Fruit fly (Drosophila melanogaster) whole organism, embryonic: Measurements from ENCODE around the gene Cpn.

ENCODE experiments used
- Atf6 ChIP-seq: fragments of 200-800 bp; sonication (Bioruptor generic); IDR thresholded peaks from 2 replicates; pipeline ENCODE4 v1.3.6; 2022; ENCODE audit warnings: missing biosample characterization, missing genetic modification characterization
- CG10321 ChIP-seq: fragments of 200-800 bp; sonication (Bioruptor generic); IDR thresholded peaks from 2 replicates; pipeline ENCODE4 v1.3.6; 2022; ENCODE audit warnings: missing biosample characterization, missing genetic modification characterization
- CG10366 ChIP-seq: fragments of 200-800 bp; sonication (Bioruptor generic); IDR thresholded peaks from 2 replicates; pipeline ENCODE4 v1.3.6; 2022; ENCODE audit warnings: missing biosample characterization, missing genetic modification characterization
- CG10543 ChIP-seq: fragments of 200-800 bp; sonication (Bioruptor generic); optimal IDR thresholded peaks from 3 replicates; lab custom pipeline; 2017; ENCODE audit warnings: missing biosample characterization, mild to moderate bottlenecking, missing genetic modification characterization, moderate library complexity
- CG10959 ChIP-seq: fragments of 200-800 bp; sonication (Bioruptor generic); IDR thresholded peaks from 2 replicates; pipeline ENCODE4 v1.3.6; 2022; ENCODE audit warnings: missing biosample characterization, missing genetic modification characterization
- CG12219 ChIP-seq: fragments of 200-800 bp; sonication (Bioruptor generic); optimal IDR thresholded peaks from 3 replicates; lab custom pipeline; 2018; ENCODE audit warnings: missing biosample characterization, mild to moderate bottlenecking, missing genetic modification characterization
- CG12769 ChIP-seq: fragments of 200-800 bp; sonication (Bioruptor generic); optimal IDR thresholded peaks from 2 replicates; lab custom pipeline; 2019; ENCODE audit warnings: missing biosample characterization, mild to moderate bottlenecking, missing genetic modification characterization, moderate library complexity
- CG13296 ChIP-seq: fragments of 200-800 bp; sonication (Bioruptor generic); optimal IDR thresholded peaks from 3 replicates; lab custom pipeline; 2018; ENCODE audit warnings: missing biosample characterization, mild to moderate bottlenecking, missing genetic modification characterization
- CG1603 ChIP-seq: fragments of 200-800 bp; sonication (Bioruptor generic); optimal IDR thresholded peaks from 2 replicates; lab custom pipeline; 2019; ENCODE audit warnings: missing biosample characterization, mild to moderate bottlenecking, missing genetic modification characterization, moderate library complexity
- CG16863 ChIP-seq: fragments of 200-800 bp; sonication (Bioruptor generic); optimal IDR thresholded peaks from 3 replicates; lab custom pipeline; 2016; ENCODE audit warnings: missing biosample characterization, missing genetic modification characterization
- CG18476 ChIP-seq: fragments of 200-800 bp; sonication (Bioruptor generic); optimal IDR thresholded peaks from 2 replicates; lab custom pipeline; 2016; ENCODE audit warnings: missing biosample characterization, mild to moderate bottlenecking, missing genetic modification characterization
- CG2116 ChIP-seq: fragments of 200-800 bp; sonication (Bioruptor generic); optimal IDR thresholded peaks from 3 replicates; lab custom pipeline; 2018; ENCODE audit warnings: missing biosample characterization, mild to moderate bottlenecking, missing genetic modification characterization
- CG2129 ChIP-seq: fragments of 200-800 bp; sonication (Bioruptor generic); IDR thresholded peaks from 2 replicates; pipeline ENCODE4 v1.3.6; 2022; ENCODE audit warnings: missing biosample characterization, missing genetic modification characterization; ENCODE audit not compliant: partially characterized antibody
- CG30431 ChIP-seq: fragments of 200-800 bp; sonication (Bioruptor generic); optimal IDR thresholded peaks from 2 replicates; lab custom pipeline; 2017; ENCODE audit warnings: missing biosample characterization, missing genetic modification characterization
- CG31441 ChIP-seq: fragments of 200-800 bp; sonication (Bioruptor generic); IDR thresholded peaks from 2 replicates; pipeline ENCODE4 v1.3.6; 2022; ENCODE audit warnings: missing biosample characterization, missing genetic modification characterization
- CG3995 ChIP-seq: fragments of 200-800 bp; sonication (Bioruptor generic); optimal IDR thresholded peaks from 3 replicates; lab custom pipeline; 2016; ENCODE audit warnings: missing biosample characterization, missing genetic modification characterization
- CG4282 ChIP-seq: fragments of 200-800 bp; sonication (Bioruptor generic); optimal IDR thresholded peaks from 2 replicates; lab custom pipeline; 2016; ENCODE audit warnings: missing biosample characterization, missing genetic modification characterization
- CG5180 ChIP-seq: fragments of 200-800 bp; sonication (Bioruptor generic); optimal IDR thresholded peaks from 3 replicates; lab custom pipeline; 2017; ENCODE audit warnings: missing biosample characterization, missing genetic modification characterization, mild to moderate bottlenecking, moderate library complexity, missing genetic modification reagents
- CG6791 ChIP-seq: fragments of 200-800 bp; sonication (Bioruptor generic); IDR thresholded peaks from 3 replicates; pipeline ENCODE4 v1.3.6; 2022; ENCODE audit warnings: missing biosample characterization, missing genetic modification characterization; ENCODE audit not compliant: partially characterized antibody
- CG8924 ChIP-seq: fragments of 200-800 bp; optimal IDR thresholded peaks from 3 replicates; lab custom pipeline; 2019; ENCODE audit warnings: missing biosample characterization, mild to moderate bottlenecking, missing genetic modification characterization, moderate library complexity
- D ChIP-seq, 2 experiments: fragments of 200-800 bp in 1 of 2; fragments of >200 bp in 1 of 2; sonication (Bioruptor generic) in 1 of 2; optimal IDR thresholded peaks; 2 replicates in 1 of 2; 3 replicates in 1 of 2; lab custom pipeline; 2017; ENCODE audit warnings: mild to moderate bottlenecking in 1 of 2, missing biosample characterization in 1 of 2, missing genetic modification characterization in 1 of 2, missing genetic modification reagents in 1 of 2
- Dek ChIP-seq: fragments of 200-800 bp; sonication (Bioruptor generic); optimal IDR thresholded peaks from 3 replicates; lab custom pipeline; 2019; ENCODE audit warnings: missing biosample characterization, mild to moderate bottlenecking, missing genetic modification characterization, moderate library complexity
- Dll ChIP-seq: fragments of 200-800 bp; sonication (Bioruptor generic); IDR thresholded peaks from 4 replicates; pipeline ENCODE4 v1.3.6; 2022; ENCODE audit warnings: missing biosample characterization, missing genetic modification characterization; ENCODE audit not compliant: partially characterized antibody
- HLH4C ChIP-seq: fragments of 200-800 bp; sonication (Bioruptor generic); IDR thresholded peaks from 3 replicates; pipeline ENCODE4 v1.3.6; 2022; ENCODE audit warnings: missing biosample characterization, missing genetic modification characterization; ENCODE audit not compliant: partially characterized antibody
- Hr78 ChIP-seq, 2 experiments: fragments of 200-800 bp in 1 of 2; fragments of >200 bp in 1 of 2; sonication (Bioruptor generic) in 1 of 2; optimal IDR thresholded peaks; 2 replicates each; lab custom pipeline; 2017 to 2019; ENCODE audit warnings: missing biosample characterization in 2 of 2, missing genetic modification characterization in 2 of 2, mild to moderate bottlenecking in 1 of 2, moderate library complexity in 1 of 2
- Meics ChIP-seq: fragments of 200-800 bp; sonication (Bioruptor generic); optimal IDR thresholded peaks from 2 replicates; lab custom pipeline; 2017; ENCODE audit warnings: missing biosample characterization, mild to moderate bottlenecking, missing genetic modification characterization
- Nf-YB ChIP-seq: fragments of 200-800 bp; sonication (Bioruptor generic); optimal IDR thresholded peaks from 3 replicates; lab custom pipeline; 2019; ENCODE audit warnings: missing biosample characterization, mild to moderate bottlenecking, missing genetic modification characterization, moderate library complexity
- Oaz ChIP-seq: fragments of 200-800 bp; sonication (Bioruptor generic); IDR thresholded peaks from 2 replicates; pipeline ENCODE4 v1.3.6; 2022; ENCODE audit warnings: missing biosample characterization, missing genetic modification characterization
- Rx ChIP-seq: fragments of 200-800 bp; sonication (Bioruptor generic); IDR thresholded peaks from 2 replicates; pipeline ENCODE4 v1.3.6; 2022; ENCODE audit warnings: missing biosample characterization, missing genetic modification characterization
- br ChIP-seq: fragments of >200 bp; optimal IDR thresholded peaks from 2 replicates; lab custom pipeline; 2017
- ci ChIP-seq: fragments of 200-800 bp; sonication (Bioruptor generic); IDR thresholded peaks from 3 replicates; pipeline ENCODE4 v1.3.6; 2022; ENCODE audit warnings: missing biosample characterization, missing genetic modification characterization
- dan ChIP-seq: fragments of 200-800 bp; sonication (Bioruptor generic); IDR thresholded peaks from 2 replicates; pipeline ENCODE4 v1.3.6; 2022; ENCODE audit warnings: missing biosample characterization, missing genetic modification characterization
- fd64A ChIP-seq: fragments of 200-800 bp; sonication (Bioruptor generic); optimal IDR thresholded peaks from 3 replicates; lab custom pipeline; 2018; ENCODE audit warnings: missing biosample characterization, mild to moderate bottlenecking, missing genetic modification characterization
- fu2 ChIP-seq: fragments of 200-800 bp; sonication (Bioruptor generic); optimal IDR thresholded peaks from 2 replicates; lab custom pipeline; 2016; ENCODE audit warnings: missing biosample characterization, missing genetic modification characterization
- grn ChIP-seq: fragments of 200-800 bp; sonication (Bioruptor generic); optimal IDR thresholded peaks from 3 replicates; lab custom pipeline; 2017; ENCODE audit warnings: missing biosample characterization, missing genetic modification characterization
- hbn ChIP-seq: fragments of 200-800 bp; sonication (Bioruptor generic); IDR thresholded peaks from 2 replicates; pipeline ENCODE4 v1.3.6; 2022; ENCODE audit warnings: missing biosample characterization, missing genetic modification characterization; ENCODE audit not compliant: partially characterized antibody
- hth ChIP-seq: fragments of >200 bp; optimal IDR thresholded peaks from 2 replicates; lab custom pipeline; 2017; ENCODE audit warnings: inconsistent platforms
- insv ChIP-seq, 2 experiments: fragments of 200-800 bp; sonication (Bioruptor generic); optimal IDR thresholded peaks; 3 replicates each; lab custom pipeline; 2016 to 2018; ENCODE audit warnings: missing biosample characterization in 2 of 2, missing genetic modification characterization in 2 of 2
- kni ChIP-seq: fragments of 200-800 bp; sonication (Bioruptor generic); optimal IDR thresholded peaks from 3 replicates; lab custom pipeline; 2017; ENCODE audit warnings: mild to moderate bottlenecking, missing biosample characterization, missing genetic modification reagents, missing genetic modification characterization
- lilli ChIP-seq: fragments of 200-800 bp; sonication (Bioruptor generic); optimal IDR thresholded peaks from 3 replicates; lab custom pipeline; 2016; ENCODE audit warnings: missing biosample characterization, missing genetic modification characterization
- lola ChIP-seq, 3 experiments: fragments of >200 bp in 2 of 3; fragments of 200-800 bp in 1 of 3; sonication (Bioruptor generic) in 1 of 3; optimal IDR thresholded peaks; 2 replicates each; lab custom pipeline; 2017 to 2019; ENCODE audit warnings: missing biosample characterization in 3 of 3, missing genetic modification characterization in 3 of 3, mild to moderate bottlenecking in 1 of 3, moderate library complexity in 1 of 3
- maf-S ChIP-seq: fragments of 200-800 bp; sonication (Bioruptor generic); optimal IDR thresholded peaks from 2 replicates; lab custom pipeline; 2016; ENCODE audit warnings: missing biosample characterization, missing genetic modification characterization
- mld ChIP-seq: fragments of 200-800 bp; sonication (Bioruptor generic); IDR thresholded peaks from 3 replicates; pipeline ENCODE4 v1.3.6; 2022; ENCODE audit warnings: missing biosample characterization, missing genetic modification characterization; ENCODE audit not compliant: partially characterized antibody
- nau ChIP-seq: fragments of 200-800 bp; sonication (Bioruptor generic); optimal IDR thresholded peaks from 3 replicates; lab custom pipeline; 2017; ENCODE audit warnings: missing biosample characterization, mild to moderate bottlenecking, missing genetic modification characterization, missing genetic modification reagents
- onecut ChIP-seq: fragments of 200-800 bp; sonication (Bioruptor generic); IDR thresholded peaks from 2 replicates; pipeline ENCODE4 v1.3.6; 2022; ENCODE audit warnings: missing biosample characterization, missing genetic modification characterization
- run ChIP-seq: fragments of 200-800 bp; sonication (Bioruptor generic); optimal IDR thresholded peaks from 3 replicates; lab custom pipeline; 2018; ENCODE audit warnings: missing biosample characterization, mild to moderate bottlenecking, missing genetic modification characterization
- tna ChIP-seq: fragments of 200-800 bp; sonication (Bioruptor generic); IDR thresholded peaks from 2 replicates; pipeline ENCODE4 v1.3.6; 2022; ENCODE audit warnings: missing biosample characterization, missing genetic modification characterization; ENCODE audit not compliant: partially characterized antibody
- wdn ChIP-seq: fragments of 200-800 bp; sonication (Bioruptor generic); IDR thresholded peaks from 2 replicates; pipeline ENCODE4 v1.3.6; 2022; ENCODE audit warnings: missing biosample characterization, missing genetic modification characterization

The Cpn gene

DNA sequence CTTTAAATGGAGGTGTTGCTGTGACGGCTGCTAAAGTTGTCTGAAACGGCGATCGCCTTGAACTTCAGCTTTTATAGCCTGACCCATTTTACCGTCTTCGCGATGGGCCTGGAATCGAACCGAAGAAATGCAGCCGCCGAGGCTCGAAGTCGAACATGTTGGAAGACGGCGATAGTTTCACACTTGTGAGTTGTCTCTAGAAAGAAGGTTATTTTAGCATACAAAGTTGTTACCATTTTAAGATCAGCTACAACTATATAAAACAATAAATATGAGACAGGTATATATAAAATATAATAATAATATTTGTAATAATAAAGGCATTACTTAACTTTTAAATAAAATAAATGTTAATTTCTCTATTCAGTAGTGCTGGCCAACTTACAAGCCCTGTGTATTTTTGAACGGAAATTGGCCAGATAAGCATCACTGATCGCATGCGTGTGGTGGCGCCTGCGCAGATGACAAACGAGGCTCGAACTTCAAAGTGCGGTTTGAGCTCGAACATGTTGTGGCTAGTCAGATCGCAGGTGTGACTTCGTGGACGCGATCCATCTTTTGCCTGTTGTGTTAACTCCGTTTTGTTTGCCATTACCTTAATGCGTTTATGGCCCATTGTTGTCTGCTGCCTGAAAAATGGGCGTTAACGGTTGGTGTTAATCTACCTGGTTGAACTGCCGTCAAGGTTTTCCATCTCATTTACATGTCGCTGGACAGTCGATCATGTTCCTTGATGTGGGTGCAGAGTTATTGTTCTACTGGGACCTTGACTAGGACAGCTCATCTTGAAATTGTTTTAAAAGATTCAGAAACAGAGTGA is 37.6 kb downstream of the Cpn start, which contains the start of gene CG4702 (continued):
- peak; percentile 64 for TF ChIP-seq CG12769 (tag; lab: Kevin White, UChicago)
- no peak for TF ChIP-seq dan
- TF ChIP-seq CG10959 (GFP tag; lab: Robert Waterston, UW), result no peak
- no peak for TF ChIP-seq CG4282 (GFP tag; lab: Kevin White, UChicago)
- no peak for TF ChIP-seq CG1603 (tag; lab: Kevin White, UChicago)
- TF ChIP-seq CG13296 (GFP tag; lab: Kevin White, UChicago), result no peak
- no peak for TF ChIP-seq CG30431 (GFP tag; lab: Kevin White, UChicago)
- TF ChIP-seq maf-S (GFP tag; lab: Kevin White, UChicago), result no peak
- no peak for TF ChIP-seq insv (GFP tag; optimal IDR thresholded peaks at IDR 0.05; lab: Kevin White, UChicago)
- TF ChIP-seq CG12219 (GFP tag; lab: Kevin White, UChicago), result no peak
- no peak for TF ChIP-seq Oaz (GFP tag; lab: Robert Waterston, UW)
- TF ChIP-seq CG2116 (GFP tag; lab: Kevin White, UChicago), result no peak
- no peak for TF ChIP-seq lola (GFP tag; optimal IDR thresholded peaks at IDR 0.05; lab: Kevin White, UChicago)
- no peak for TF ChIP-seq Nf-YB
- no peak for TF ChIP-seq nau (GFP tag; lab: Kevin White, UChicago)
- TF ChIP-seq Hr78 (GFP tag; optimal IDR thresholded peaks at IDR 0.05; lab: Kevin White, UChicago), result no peak
- no peak for TF ChIP-seq fu2 (GFP tag; lab: Kevin White, UChicago)
- TF ChIP-seq CG10543, result no peak
- no peak for TF ChIP-seq CG2129
- no peak for TF ChIP-seq Atf6 (GFP tag; lab: Robert Waterston, UW)
- TF ChIP-seq CG8924 (tag; lab: Kevin White, UChicago), result no peak
- no peak for TF ChIP-seq onecut (GFP tag; lab: Robert Waterston, UW)
- TF ChIP-seq CG10366, result no peak
- TF ChIP-seq br (lab: Kevin White, UChicago), result no peak
- TF ChIP-seq lilli (GFP tag; lab: Kevin White, UChicago), result no peak
- 0 out of 3 replicates have a peak, but pooled peaks have one; percentile 10 for TF ChIP-seq CG6791 (GFP tag; lab: Robert Waterston, UW)
- TF ChIP-seq grn (GFP tag; lab: Kevin White, UChicago), result no peak
- TF ChIP-seq HLH4C (GFP tag; lab: Robert Waterston, UW), result no peak
- TF ChIP-seq tna, result no peak
- TF ChIP-seq CG16863 (GFP tag; lab: Kevin White, UChicago), result no peak
- TF ChIP-seq hbn (GFP tag; lab: Robert Waterston, UW), result 0 out of 2 replicates have a peak, but pooled peaks have one; percentile 36
- TF ChIP-seq hth (lab: Kevin White, UChicago), result no peak
- no peak for TF ChIP-seq fd64A
- peak; percentile 96 for TF ChIP-seq D (optimal IDR thresholded peaks at IDR 0.05; lab: Kevin White, UChicago)
- no peak for TF ChIP-seq D (GFP tag; optimal IDR thresholded peaks at IDR 0.05; lab: Kevin White, UChicago)
- TF ChIP-seq CG18476 (GFP tag; lab: Kevin White, UChicago), result no peak
- no peak for TF ChIP-seq run (tag; lab: Kevin White, UChicago)
- TF ChIP-seq kni (GFP tag; lab: Kevin White, UChicago), result peak; percentile 25
- no peak for TF ChIP-seq CG10321 (GFP tag; lab: Robert Waterston, UW)
- peak; percentile 99 for TF ChIP-seq CG5180
- no peak; the same call in 2 of the 3 replicates for TF ChIP-seq ci
- TF ChIP-seq mld (GFP tag; lab: Robert Waterston, UW), result no peak
- TF ChIP-seq CG31441 (GFP tag; lab: Robert Waterston, UW), result 0 out of 2 replicates have a peak, but pooled peaks have one; percentile 14
- no peak for TF ChIP-seq CG3995
- TF ChIP-seq Rx (GFP tag; lab: Robert Waterston, UW), result no peak
- no peak for TF ChIP-seq Meics (GFP tag; lab: Kevin White, UChicago)
- no peak for TF ChIP-seq Dek (tag; lab: Kevin White, UChicago)
- peak; percentile 35; the same call in 1 of the 4 replicates for TF ChIP-seq Dll (GFP tag; lab: Robert Waterston, UW)
- no peak for TF ChIP-seq wdn
